Fruit fly (Drosophila melanogaster): Measurements from ENCODE around the gene CG9689.

CG9689 gene

DNA sequence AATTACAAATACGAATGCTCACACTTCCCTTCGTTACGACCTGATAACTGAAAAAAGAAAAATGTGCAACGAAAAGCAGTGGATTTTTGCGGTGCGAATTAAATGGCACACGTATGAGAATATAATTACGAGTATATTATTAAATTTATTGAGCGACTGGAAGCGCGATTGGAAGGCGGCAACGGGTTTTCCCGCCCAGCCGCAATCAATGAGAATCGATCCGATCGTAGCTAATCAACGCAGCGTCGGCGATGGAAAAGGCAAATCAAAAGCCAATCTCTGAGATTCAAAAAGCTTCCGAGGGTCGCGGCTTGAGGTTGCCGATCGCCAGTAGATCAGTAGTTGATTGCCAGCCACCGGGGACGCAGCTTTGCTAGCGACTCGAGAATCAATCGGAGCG is 16.9 kb upstream of the CG9689 start, which contains the start of gene Ser7:
Gene Ser7, plus strand, starts transcription at position 352 of the 400 bp plus-strand sequence.
- no peak for TF ChIP-seq Hr38 (GFP tag; optimal IDR thresholded peaks at IDR 0.05)
- peak; percentile 70 for TF ChIP-seq svp (GFP tag)
- TF ChIP-seq Sox14 (GFP tag; optimal IDR thresholded peaks at IDR 0.05) = peak; percentile 9

DNA sequence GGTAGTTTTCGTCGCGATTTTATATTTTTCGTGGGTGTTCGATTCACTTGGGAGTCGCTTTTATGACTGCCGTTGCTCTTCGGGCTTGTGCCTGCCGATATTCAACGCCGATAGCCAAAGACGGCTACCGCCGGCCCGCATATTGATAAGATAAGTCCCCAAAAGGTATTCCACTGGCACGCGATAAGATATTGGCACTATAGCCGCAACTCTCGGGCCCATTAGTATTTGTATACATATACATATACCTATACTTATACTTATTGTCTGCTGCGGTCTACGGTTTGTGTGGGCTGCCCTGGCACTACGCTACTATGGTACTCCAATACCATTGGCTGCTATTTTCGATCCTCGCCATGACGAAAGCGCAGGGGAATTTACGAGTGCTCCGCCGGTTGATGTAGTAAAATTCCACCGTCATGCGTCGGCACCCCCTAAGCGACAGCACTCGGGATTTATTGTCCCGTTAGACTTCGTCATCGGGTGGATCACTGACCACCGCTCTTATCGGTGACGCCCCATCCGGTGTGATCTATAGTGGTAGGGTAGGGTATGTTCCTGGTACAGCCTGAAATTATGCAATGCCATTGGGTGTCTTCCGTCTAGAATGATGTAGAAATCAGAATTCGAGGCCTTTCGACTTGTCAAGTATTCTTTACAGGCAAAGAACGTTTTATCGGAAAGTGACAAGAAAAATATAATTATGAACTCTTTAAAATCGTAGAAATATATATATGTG is 13.1 kb upstream of the CG9689 start, which contains the start of gene CG45060:
Gene CG45060, minus strand, starts transcription at position 59 of the 739 bp plus-strand sequence.
- TF ChIP-seq dsx (GFP tag; optimal IDR thresholded peaks at IDR 0.05; ENCODE audit: poor library complexity, severe bottlenecking) (no peak), Met (GFP tag; optimal IDR thresholded peaks at IDR 0.05) (peak; percentile 2), CG1621 (tag; optimal IDR thresholded peaks at IDR 0.05) (no peak), pdm3 (GFP tag; optimal IDR thresholded peaks at IDR 0.05) (no peak), Hr4 (GFP tag; optimal IDR thresholded peaks at IDR 0.05) (no peak), CG3919 (GFP tag; optimal IDR thresholded peaks at IDR 0.05) (no peak), CG34406 (GFP tag; optimal IDR thresholded peaks at IDR 0.05) (no peak), fkh (GFP tag; optimal IDR thresholded peaks at IDR 0.05) (no peak), CG11294 (GFP tag; IDR thresholded peaks at IDR 0.05) (no peak), dac (GFP tag; optimal IDR thresholded peaks at IDR 0.05) (no peak), Eip75B (GFP tag; optimal IDR thresholded peaks at IDR 0.05) (no peak), CG31627 (GFP tag; optimal IDR thresholded peaks at IDR 0.05) (no peak), acj6 (GFP tag; optimal IDR thresholded peaks at IDR 0.05) (no peak), eg (GFP tag; IDR thresholded peaks at IDR 0.05) (0 out of 3 replicates have a peak, but pooled peaks have one; percentile 12), svp (GFP tag) (peak; percentile 66), CG8119 (GFP tag; IDR thresholded peaks at IDR 0.05) (no peak), CG16779 (tag; optimal IDR thresholded peaks at IDR 0.05) (no peak), vri (GFP tag; optimal IDR thresholded peaks at IDR 0.05) (peak; percentile 29)

DNA sequence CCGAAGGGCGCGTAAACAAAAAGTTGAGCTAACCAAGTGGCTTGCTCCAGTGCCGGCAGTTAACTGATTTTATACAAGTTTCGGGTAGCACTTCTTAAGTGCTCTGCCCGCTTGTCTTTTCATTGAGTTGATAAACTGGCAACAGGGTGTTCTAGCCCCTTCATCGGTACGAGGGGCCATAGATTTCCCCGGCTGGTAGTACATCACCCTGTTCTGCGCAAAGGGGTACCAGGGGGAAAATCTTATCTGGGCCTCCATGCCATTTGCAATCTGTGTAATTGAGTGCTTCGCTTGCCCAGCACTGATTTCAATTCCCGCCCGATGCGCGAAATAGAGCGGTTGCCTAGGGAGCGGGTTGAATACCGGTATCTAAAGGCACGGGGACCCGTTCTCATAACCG is 10.1 kb upstream of the CG9689 start, which contains the start of gene CG45061:
Gene CG45061, minus strand, starts transcription at position 71 of the 400 bp plus-strand sequence.
- 0 out of 3 replicates have a peak, but pooled peaks have one; percentile 15 for TF ChIP-seq eg (GFP tag; IDR thresholded peaks at IDR 0.05)
- no peak for TF ChIP-seq Smox (GFP tag; optimal IDR thresholded peaks at IDR 0.05)
- TF ChIP-seq Lpt (GFP tag; optimal IDR thresholded peaks at IDR 0.05) = no peak
- no peak for TF ChIP-seq CG7368 (GFP tag; optimal IDR thresholded peaks at IDR 0.05)
- peak; percentile 35 for TF ChIP-seq svp (GFP tag)
- no peak for TF ChIP-seq CG15336 (GFP tag; IDR thresholded peaks at IDR 0.05)

DNA sequence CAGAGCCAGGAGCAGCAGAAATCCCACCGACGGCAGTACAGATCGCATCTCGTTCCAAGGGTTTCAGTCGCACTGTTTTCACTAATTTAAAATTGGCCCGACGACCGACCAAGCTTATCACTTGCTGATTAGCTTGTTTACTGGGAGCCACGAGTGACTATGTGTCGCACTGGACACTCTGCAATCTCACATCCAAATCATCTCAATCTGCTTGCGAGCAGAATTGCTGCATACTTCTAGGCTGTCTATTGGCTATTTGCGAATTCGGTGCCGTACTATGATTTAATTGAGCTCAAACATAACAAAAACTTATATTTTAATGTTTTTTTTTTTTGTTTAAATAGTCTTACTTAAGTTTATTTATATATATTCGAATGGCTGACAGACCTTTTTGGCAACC is 7.8 kb upstream of the CG9689 start, which contains the start of gene CG32695:
Gene CG32695, minus strand, starts transcription at position 141 of the 400 bp plus-strand sequence.
- TF ChIP-seq svp (GFP tag) (peak; percentile 86), net (GFP tag; optimal IDR thresholded peaks at IDR 0.05) (no peak)

DNA sequence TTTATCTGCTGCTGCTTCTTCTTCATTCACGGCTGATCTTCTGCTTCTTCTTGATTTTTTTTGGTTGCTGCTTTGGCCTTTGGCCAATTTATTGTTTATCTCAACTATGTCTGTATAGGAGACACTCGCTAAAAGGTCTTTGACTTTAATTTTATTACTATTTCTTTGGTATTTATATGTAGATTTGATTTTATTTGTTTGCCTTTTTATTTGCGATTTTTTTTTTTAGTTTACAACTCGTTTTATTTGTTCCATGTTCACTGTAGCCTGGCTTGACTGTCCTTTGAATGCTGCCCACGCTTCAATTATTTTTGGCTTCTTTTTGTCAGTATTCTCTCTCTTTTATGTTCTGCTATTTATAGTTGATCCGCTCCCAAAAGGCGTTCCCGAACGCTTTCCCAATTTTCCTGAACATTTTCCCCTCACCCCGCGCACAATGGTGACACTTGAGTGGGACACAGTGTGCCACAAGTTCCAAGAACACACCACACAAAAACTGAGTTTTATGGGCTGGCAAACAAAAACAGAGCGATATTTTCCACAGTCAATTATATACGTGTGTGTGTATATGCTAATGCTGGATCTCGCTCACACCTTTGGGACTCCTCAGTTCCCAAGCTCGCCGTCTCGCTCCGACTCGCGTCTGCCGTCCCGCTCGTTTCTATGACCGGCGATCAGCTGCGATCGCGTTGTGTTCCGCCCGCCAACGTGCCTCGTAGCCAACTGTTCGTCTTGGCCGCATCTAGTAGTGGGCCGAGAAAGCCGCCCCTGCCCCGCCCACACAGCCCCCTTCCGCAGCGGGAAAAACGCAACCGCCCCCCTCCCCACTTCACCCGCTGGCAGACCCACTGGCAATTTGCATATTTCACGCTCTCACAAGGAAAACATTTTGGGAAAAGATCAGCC is 5.6 kb upstream of the CG9689 start, which contains the start of gene CG15247:
Gene CG15247, minus strand, starts transcription at position 725 of the 906 bp plus-strand sequence.
- TF ChIP-seq esn (GFP tag; optimal IDR thresholded peaks at IDR 0.05) (peak; percentile 10), topi (GFP tag; optimal IDR thresholded peaks at IDR 0.05) (peak; percentile 20), CG3919 (GFP tag; optimal IDR thresholded peaks at IDR 0.05) (no peak), Hr4 (GFP tag; optimal IDR thresholded peaks at IDR 0.05) (peak; percentile 65), CG9139 (GFP tag; optimal IDR thresholded peaks at IDR 0.05) (no peak), salr (GFP tag; optimal IDR thresholded peaks at IDR 0.05) (no peak), achi (GFP tag; optimal IDR thresholded peaks at IDR 0.05) (no peak), CG16779 (tag; optimal IDR thresholded peaks at IDR 0.05) (no peak), CG7368 (GFP tag; optimal IDR thresholded peaks at IDR 0.05) (no peak), CG6276 (GFP tag; optimal IDR thresholded peaks at IDR 0.05) (peak; percentile 46), CG4318 (GFP tag; optimal IDR thresholded peaks at IDR 0.05) (no peak), svp (GFP tag) (peak; percentile 77), Eip78C (GFP tag) (peak; percentile 66), lz (GFP tag; optimal IDR thresholded peaks at IDR 0.05) (peak; percentile 2), eg (GFP tag; IDR thresholded peaks at IDR 0.05) (peak; percentile 81), CG8119 (GFP tag; IDR thresholded peaks at IDR 0.05) (peak; percentile 45; the same call in 1 of the 3 replicates), Smox (GFP tag; optimal IDR thresholded peaks at IDR 0.05) (no peak), Ets21C (GFP tag; optimal IDR thresholded peaks at IDR 0.05) (no peak), spab (GFP tag; optimal IDR thresholded peaks at IDR 0.05) (no peak), CG15336 (GFP tag; IDR thresholded peaks at IDR 0.05) (peak; percentile 73), net (GFP tag; optimal IDR thresholded peaks at IDR 0.05) (no peak), CG3032 (tag; optimal IDR thresholded peaks at IDR 0.05) (no peak), CG32006 (GFP tag; optimal IDR thresholded peaks at IDR 0.05) (peak; percentile 56), dsx (GFP tag; optimal IDR thresholded peaks at IDR 0.05; ENCODE audit: poor library complexity, severe bottlenecking) (no peak), CG11294 (GFP tag; IDR thresholded peaks at IDR 0.05) (peak; percentile 55), Gug (GFP tag; IDR thresholded peaks at IDR 0.05) (peak; percentile 22; the same call in 1 of the 2 replicates)
